Fruit fly (Drosophila melanogaster): ENCODE measurements around the gene Kah.

Kah gene

DNA sequence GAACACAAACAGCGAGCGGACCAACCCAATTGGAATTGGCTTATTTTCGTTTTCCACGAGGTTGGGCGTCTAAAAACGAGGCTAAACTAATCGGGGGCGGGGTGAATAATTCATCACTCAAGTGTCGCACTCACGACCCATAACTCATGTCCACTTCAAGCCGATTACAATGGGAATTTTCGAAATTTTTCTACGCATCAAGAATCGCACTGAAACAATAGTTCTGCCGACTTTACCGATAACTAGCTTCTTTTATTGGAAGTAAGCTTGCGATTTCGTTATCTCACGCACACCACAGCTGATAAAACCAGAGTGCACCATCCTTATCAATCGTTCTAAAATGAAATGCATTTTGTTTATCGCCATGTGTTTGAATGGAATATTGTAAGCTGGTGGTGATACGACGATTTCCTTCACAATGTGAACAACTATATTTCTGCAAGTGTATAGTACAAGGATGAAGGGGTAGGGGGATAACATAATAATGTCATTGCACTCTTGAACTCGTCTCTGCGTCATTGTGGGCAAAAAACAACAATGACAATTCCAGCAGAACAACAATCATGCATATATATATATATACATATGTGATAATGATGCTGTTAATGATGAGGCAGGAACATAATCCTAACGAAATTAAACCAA, 29.6 kb downstream of the Kah start:
- TF ChIP-seq h (optimal IDR thresholded peaks at IDR 0.05) (no peak), Sin3A (optimal IDR thresholded peaks at IDR 0.05) (no peak)

DNA sequence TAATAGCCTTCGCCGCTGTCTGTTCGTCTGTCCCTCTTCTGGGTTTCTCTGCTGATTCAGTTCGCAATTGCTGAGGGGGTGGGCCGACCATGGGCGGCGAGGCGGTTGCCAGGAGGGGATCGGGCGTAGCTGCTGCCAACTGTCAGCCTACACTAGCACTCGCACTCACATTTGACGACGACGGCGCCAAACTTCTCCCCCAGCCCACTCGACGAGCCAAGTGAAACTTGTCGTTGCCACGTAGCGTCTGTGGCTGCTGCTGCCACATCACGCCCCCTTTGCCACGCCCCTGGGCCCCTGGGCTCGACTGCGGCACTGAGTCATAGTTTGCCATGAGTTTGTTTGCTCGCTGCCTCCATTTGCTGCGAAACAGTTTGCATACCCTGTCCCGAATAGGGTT, 31.8 kb downstream of the Kah start:
- TF ChIP-seq Myc (optimal IDR thresholded peaks at IDR 0.05) (no peak), insv (optimal IDR thresholded peaks at IDR 0.05) (no peak), Sin3A (optimal IDR thresholded peaks at IDR 0.05) (no peak), ttk (optimal IDR thresholded peaks at IDR 0.05) (no peak), h (optimal IDR thresholded peaks at IDR 0.05) (no peak), psq (optimal IDR thresholded peaks at IDR 0.05) (no peak)

DNA sequence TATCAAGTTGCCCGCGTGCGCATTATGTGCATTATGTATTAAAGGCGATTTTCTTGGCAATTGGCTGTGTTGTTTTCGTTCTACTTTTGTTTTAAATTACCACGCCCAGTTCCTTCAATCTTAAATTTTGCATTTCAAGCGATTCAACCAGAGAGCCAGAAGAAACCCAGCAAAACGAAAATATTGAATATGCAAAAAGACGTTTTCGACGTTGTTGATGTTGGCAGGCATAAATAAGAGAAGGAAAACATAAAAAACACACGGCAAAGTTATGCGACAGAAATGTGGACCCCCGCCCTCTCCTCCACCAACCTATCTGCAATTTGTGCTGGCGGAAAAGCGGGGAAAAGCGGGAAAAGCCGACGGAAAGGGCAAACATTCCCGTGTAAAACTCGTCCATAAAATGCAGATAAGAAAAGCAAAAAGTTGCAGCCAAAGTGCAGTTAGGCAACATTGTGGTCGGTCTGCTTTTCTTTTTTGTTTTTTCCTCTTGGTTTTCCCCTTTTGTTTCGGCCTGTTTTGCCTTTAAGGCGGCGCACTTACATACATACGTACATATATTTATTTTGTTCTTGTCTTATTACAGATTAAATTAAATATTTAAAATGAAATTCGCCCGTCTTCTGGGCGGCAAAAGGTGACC, 33.1 kb downstream of the Kah start:
- TF ChIP-seq psq (optimal IDR thresholded peaks at IDR 0.05) = no peak
- TF ChIP-seq ttk (optimal IDR thresholded peaks at IDR 0.05) = no peak
- TF ChIP-seq Myc (optimal IDR thresholded peaks at IDR 0.05) = no peak
- no peak for TF ChIP-seq insv (optimal IDR thresholded peaks at IDR 0.05)
- no peak for TF ChIP-seq h (optimal IDR thresholded peaks at IDR 0.05)
- TF ChIP-seq Sin3A (optimal IDR thresholded peaks at IDR 0.05) = no peak

DNA sequence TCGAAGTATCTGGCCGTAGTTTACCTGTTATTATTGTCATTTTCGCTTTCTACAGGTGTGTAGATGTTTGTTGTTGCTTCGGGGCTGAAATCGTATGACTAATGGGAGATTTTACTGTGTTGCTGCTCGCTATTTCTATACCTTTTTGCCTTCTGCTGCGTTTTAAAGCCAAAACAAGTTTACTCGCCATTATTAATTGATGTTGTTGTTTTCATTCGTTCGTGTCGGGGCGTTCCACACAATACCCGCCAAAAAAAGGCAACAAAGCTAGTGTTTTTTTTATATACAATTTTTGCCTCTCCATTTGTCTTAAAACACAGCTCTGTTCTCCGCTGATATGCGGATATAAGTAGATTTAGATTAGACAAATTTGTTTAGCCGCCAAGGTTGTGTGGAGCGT, 33.7 kb downstream of the Kah start:
- no peak for TF ChIP-seq Myc (optimal IDR thresholded peaks at IDR 0.05)

DNA sequence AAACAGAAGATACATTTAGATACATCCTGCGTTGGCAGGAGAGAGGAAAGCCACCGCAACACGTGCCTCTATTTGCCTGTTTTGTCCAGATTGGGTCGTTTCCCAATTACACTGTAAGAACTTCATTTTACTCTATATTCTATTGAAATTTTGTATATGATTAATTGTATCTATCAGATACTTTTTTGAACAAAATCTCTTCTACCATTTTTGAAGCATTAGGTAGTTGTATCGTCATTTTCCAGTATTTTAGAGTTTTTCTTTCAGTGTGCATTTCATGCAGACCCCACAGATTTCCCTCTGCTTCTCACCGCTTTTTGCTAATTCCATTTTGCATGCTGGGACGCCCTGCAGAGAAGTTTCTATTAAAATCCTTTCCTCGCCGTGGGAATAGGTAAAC, 34.5 kb downstream of the Kah start:
- TF ChIP-seq ttk (optimal IDR thresholded peaks at IDR 0.05) (no peak), insv (optimal IDR thresholded peaks at IDR 0.05) (no peak), psq (optimal IDR thresholded peaks at IDR 0.05) (no peak), h (optimal IDR thresholded peaks at IDR 0.05) (no peak), Myc (optimal IDR thresholded peaks at IDR 0.05) (no peak), Sin3A (optimal IDR thresholded peaks at IDR 0.05) (no peak)

DNA sequence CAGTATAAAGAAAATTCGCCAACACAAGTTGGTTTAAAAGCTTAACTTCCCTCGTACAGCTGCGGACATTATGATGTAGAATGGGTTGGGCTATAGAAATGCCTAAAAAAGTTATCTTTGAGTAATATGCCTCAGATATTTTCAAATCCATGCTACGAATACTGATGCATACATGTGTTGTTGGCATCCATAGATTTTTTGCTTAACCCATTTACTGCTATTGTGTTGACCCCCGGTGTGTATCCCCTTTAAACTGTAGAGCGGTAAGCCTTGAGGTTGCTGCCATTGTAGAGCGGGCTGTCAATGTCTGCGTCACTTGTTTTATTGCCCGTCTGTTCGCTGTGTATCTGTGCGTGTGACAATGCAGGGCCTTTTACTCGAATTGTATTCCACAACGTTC, 36.1 kb downstream of the Kah start:
- TF ChIP-seq h (optimal IDR thresholded peaks at IDR 0.05) = no peak
- TF ChIP-seq ttk (optimal IDR thresholded peaks at IDR 0.05) = no peak
- TF ChIP-seq Myc (optimal IDR thresholded peaks at IDR 0.05) = no peak

DNA sequence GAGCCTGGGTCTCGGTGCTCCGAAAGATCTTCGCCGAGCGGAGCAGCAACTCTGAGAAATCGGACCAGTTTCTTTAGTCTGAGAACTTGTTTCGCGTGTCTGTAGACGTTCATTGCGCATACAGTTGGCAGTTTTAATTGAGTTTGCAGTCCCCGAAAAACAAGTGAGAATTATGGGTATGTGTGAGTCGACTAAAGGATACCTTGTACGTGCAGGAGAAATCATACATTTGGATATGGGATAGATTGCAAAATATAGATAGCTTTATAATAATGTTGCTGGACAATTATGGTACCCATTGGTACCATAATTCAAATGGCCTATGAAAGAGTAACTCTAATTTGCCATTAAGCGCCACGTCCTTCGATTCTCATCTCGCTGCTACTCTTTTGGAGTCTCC, 36.6 kb downstream of the Kah start:
- TF ChIP-seq ttk (optimal IDR thresholded peaks at IDR 0.05) (no peak), Myc (optimal IDR thresholded peaks at IDR 0.05) (no peak), h (optimal IDR thresholded peaks at IDR 0.05) (no peak), psq (optimal IDR thresholded peaks at IDR 0.05) (no peak), insv (optimal IDR thresholded peaks at IDR 0.05) (no peak), Sin3A (optimal IDR thresholded peaks at IDR 0.05) (no peak)

DNA sequence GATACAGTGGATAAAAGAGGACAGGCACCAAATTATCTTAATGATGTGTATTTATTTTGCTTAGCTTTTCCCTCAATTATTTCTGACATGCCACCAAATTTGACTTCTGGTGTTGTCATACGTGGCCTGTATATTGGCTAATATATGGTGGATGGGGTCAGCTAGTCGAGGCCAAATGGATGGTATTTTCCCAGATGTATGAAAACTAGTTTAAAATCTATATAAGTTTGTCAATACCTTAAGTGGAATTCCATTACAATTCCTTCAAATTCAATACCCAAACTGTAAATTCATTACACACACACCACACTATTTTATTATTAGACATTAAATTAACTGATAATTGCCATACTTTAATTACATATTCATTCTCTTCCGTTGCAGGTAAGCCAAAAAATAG, 37.2 kb downstream of the Kah start:
- TF ChIP-seq Myc (optimal IDR thresholded peaks at IDR 0.05) = no peak
- no peak for TF ChIP-seq ttk (optimal IDR thresholded peaks at IDR 0.05)
- TF ChIP-seq insv (optimal IDR thresholded peaks at IDR 0.05) = no peak
- no peak for TF ChIP-seq h (optimal IDR thresholded peaks at IDR 0.05)
- no peak for TF ChIP-seq psq (optimal IDR thresholded peaks at IDR 0.05)
- TF ChIP-seq Sin3A (optimal IDR thresholded peaks at IDR 0.05) = no peak

DNA sequence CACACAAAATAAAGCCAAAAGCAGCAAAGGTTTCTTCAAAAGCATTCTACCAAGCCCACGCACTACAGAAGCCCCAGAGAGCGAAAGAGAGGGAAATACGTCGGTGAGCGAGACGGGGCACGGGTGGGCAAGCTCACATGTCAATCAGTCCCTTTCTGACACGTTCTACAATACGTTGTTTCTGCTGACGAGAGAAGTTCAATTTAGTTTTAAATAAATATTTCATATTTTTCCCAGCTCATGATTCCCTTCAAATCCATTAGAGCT, 38.3 kb downstream of the Kah start:
- TF ChIP-seq Myc (optimal IDR thresholded peaks at IDR 0.05) (no peak), psq (optimal IDR thresholded peaks at IDR 0.05) (no peak), Sin3A (optimal IDR thresholded peaks at IDR 0.05) (no peak), h (optimal IDR thresholded peaks at IDR 0.05) (no peak), ttk (optimal IDR thresholded peaks at IDR 0.05) (no peak), insv (optimal IDR thresholded peaks at IDR 0.05) (no peak)

DNA sequence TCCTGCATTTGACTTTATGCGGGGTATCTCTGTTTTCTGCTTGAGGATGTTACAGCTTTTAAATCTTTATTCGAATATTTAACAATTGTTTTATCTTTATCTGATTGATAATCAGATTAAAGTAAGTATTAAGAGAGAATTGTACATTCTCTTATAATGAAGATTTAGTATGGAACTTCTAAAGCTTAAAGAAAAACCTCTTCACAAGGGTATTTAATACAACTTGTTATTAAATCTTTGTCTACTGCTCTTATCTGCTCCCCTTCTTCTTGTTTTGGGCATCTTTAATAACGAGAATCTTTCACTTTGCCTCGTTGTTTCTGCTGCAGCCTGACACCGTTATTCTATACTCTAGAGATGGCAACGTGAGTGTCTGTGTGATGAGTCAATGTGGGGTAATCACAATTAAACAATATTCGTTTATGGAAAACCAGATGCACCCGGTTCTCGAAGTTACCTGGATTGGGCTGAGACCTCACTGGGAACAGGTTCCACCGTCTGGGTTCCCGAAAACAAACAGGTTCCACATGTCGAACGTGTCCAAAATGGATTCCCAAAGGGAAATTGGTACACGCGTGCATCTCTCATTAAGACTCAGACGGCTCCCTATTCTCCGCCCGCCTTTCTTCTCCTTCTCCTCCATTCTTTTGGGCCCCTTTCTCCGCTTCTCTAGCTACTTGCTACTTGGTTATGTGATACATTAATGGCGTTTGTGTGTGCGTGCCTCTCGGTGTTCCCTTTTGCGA, 38.8 kb downstream of the Kah start:
- TF ChIP-seq ttk (optimal IDR thresholded peaks at IDR 0.05) (no peak), Myc (optimal IDR thresholded peaks at IDR 0.05) (no peak), insv (optimal IDR thresholded peaks at IDR 0.05) (no peak), Sin3A (optimal IDR thresholded peaks at IDR 0.05) (no peak), h (optimal IDR thresholded peaks at IDR 0.05) (no peak), psq (optimal IDR thresholded peaks at IDR 0.05) (no peak)

DNA sequence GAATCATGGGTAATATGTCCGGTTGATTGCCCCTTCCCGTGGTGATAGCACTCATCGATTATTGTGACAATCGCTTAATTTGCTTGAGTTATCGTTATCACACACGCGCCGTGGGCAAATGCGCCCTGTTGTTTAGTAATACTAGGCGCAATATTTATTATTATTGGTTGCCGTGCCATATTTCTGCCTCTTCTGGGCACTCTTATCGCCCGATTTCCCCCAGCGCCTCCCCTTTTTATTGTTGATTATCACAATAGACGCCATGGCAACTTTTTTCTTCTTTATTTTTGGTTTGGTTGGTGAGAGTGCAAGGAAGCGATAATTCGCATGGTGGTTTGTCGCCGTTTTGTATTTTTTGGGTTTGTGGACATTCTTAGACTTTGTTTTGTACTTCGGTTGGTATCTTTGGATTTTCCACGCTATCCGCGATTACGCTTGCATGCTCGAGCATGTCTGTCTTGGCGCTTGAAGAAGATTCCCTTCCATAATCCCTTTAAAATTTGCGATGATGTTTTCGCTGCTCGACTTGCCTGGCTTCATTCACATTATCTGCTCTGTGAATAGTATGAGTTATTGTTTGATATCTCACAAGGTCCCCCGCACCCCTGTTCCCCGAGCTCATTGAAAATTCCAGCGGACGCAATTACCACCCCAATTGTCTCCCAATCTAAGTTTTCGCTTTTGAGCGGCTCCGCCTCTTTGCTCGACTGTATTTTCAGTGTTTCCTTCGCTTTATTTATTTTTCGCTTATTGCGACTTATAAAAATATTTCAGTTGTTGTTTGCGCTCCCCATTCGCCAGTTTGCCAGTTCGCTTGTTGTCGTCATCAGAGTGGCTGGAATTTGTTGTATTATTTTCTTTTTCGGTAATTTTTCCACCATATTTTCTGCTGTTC, 40.5 kb downstream of the Kah start:
- TF ChIP-seq ttk (optimal IDR thresholded peaks at IDR 0.05) = no peak
- no peak for TF ChIP-seq Sin3A (optimal IDR thresholded peaks at IDR 0.05)
- TF ChIP-seq h (optimal IDR thresholded peaks at IDR 0.05) = no peak
- no peak for TF ChIP-seq Myc (optimal IDR thresholded peaks at IDR 0.05)

DNA sequence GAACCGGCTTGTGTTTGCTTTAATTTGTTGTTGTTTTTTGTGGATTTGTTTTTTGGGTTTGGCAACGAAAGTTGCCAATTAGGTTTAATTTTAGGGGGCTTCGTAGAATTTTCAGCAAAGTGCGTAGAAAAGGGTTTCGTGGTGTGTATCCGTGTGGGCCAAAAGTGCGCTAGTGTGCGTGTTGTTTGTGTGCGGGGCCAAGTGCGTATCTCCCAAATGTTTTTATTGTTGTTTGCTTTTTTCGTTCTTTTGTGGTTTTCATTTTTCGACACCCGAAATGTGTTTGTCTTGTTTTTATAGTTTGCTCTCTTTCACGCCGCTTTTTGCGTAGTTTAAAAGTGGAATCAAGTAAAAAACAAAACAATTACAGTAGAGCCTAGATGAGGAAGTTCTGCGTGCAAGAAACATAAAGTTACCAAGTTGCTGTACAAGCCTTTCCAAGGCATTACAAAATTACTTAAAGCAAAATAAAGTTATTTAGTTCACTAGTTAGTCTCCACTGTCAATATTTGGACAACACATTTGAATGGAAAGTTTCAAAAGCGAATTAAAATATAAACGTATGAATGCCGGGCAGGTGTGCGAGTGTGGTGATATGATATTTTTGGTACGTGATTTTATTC, 42.1 kb downstream of the Kah start:
- TF ChIP-seq Sin3A (optimal IDR thresholded peaks at IDR 0.05) = no peak

Measured in Kc167 (cell line).